Worm (Caenorhabditis elegans): Measurements from ENCODE around the gene phf-33.

The phf-33 gene

DNA sequence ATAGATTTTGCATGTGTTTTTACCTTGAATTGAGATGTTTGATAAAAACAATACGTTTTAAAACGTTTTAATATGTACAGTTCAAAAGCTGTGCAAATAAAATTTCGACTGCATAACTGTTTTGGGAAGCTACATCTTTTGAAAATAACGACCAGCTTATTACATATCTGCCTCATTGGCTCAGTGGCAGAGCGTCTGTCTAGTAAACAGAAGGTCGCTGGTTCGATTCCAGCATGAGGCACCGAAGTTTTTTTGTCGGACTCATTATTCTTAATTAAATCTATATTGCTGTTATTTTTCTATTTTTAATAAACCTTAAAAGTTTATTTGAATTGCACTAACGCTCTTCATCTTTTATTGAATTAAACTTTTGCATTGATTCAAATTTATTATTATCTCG is 14.2 kb upstream of the phf-33 start (continued):
- TF ChIP-seq aptf-2 (GFP tag; conservative IDR thresholded peaks at IDR 0.05) (no peak), let-526 (GFP tag; IDR thresholded peaks at IDR 0.05) (no peak), F55B11.4 (tag; optimal IDR thresholded peaks at IDR 0.05; ENCODE audit: borderline replicate concordance, insufficient read depth) (no peak), lin-26 (GFP tag; IDR thresholded peaks at IDR 0.05) (peak; percentile 81), F57A8.1 (GFP tag; optimal IDR thresholded peaks at IDR 0.05) (no peak), D2030.7 (GFP tag; IDR thresholded peaks at IDR 0.05) (peak; percentile 41; the same call in 1 of the 2 replicates), F23B12.7 (tag; optimal IDR thresholded peaks at IDR 0.05; ENCODE audit: insufficient read depth) (no peak), lsl-1 (GFP tag; optimal IDR thresholded peaks at IDR 0.05) (no peak), Y67H2A.10 (GFP tag; conservative IDR thresholded peaks at IDR 0.05) (no peak), nfyb-1 (GFP tag; IDR thresholded peaks at IDR 0.05) (no peak), Y95B8A.8 (GFP tag; IDR thresholded peaks at IDR 0.05) (no peak), pha-4 (tag; optimal IDR thresholded peaks at IDR 0.05) (no peak), mel-28 (tag; optimal IDR thresholded peaks at IDR 0.05; ENCODE audit: borderline replicate concordance) (no peak), F22D6.2 (tag; optimal IDR thresholded peaks at IDR 0.05) (no peak), unc-130 (GFP tag; optimal IDR thresholded peaks at IDR 0.05) (no peak), tlf-1 (GFP tag; optimal IDR thresholded peaks at IDR 0.05) (no peak), nfya-1 (tag; optimal IDR thresholded peaks at IDR 0.05; ENCODE audit: borderline replicate concordance, insufficient read depth) (no peak), him-1 (tag; optimal IDR thresholded peaks at IDR 0.05) (peak; percentile 40), C17E4.6 (GFP tag; IDR thresholded peaks at IDR 0.05) (no peak), attf-5 (GFP tag; optimal IDR thresholded peaks at IDR 0.05) (no peak), hmg-1.2 (GFP tag; IDR thresholded peaks at IDR 0.05) (0 out of 2 replicates have a peak, but pooled peaks have one; percentile 7), tbx-9 (tag; optimal IDR thresholded peaks at IDR 0.05; ENCODE audit: borderline replicate concordance) (no peak), B0035.1 (tag; optimal IDR thresholded peaks at IDR 0.05) (no peak), rpc-1 (optimal IDR thresholded peaks at IDR 0.05) (peak; percentile 79), rpc-1 (tag; optimal IDR thresholded peaks at IDR 0.05) (peak; percentile 94), egl-44 (GFP tag; IDR thresholded peaks at IDR 0.05) (no peak), repo-1 (tag; optimal IDR thresholded peaks at IDR 0.05) (no peak), die-1 (tag; optimal IDR thresholded peaks at IDR 0.05) (peak; percentile 75)

DNA sequence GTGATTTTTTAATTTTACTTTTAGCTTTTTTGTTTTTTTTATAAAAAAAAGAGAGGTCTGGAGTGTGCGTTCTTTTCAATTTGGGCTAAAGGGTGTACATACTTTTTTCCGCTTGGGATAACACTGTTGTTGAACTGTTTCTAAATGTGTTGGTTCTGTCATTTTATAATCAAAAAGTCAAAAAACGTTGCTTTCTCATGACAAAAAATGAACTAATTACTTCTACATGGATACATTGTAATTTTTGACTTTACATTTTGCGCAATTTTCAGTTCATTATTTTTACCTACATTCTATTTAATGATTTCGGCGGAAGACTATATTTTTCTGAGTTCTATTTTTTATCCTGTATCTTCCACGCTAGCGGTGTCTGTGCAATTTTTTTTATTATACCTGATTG is 12.7 kb upstream of the phf-33 start, which contains the start of gene srd-38:
srd-38 (plus strand) TSS at position 301 of the 400 bp plus-strand sequence.
- no peak for TF ChIP-seq rec-8 (tag; optimal IDR thresholded peaks at IDR 0.05)
- TF ChIP-seq ekl-4 (GFP tag; IDR thresholded peaks at IDR 0.05) = no peak
- no peak for TF ChIP-seq unc-130 (GFP tag; optimal IDR thresholded peaks at IDR 0.05)
- no peak for TF ChIP-seq Y53F4B.3 (GFP tag; IDR thresholded peaks at IDR 0.05)
- no peak for TF ChIP-seq attf-5 (GFP tag; optimal IDR thresholded peaks at IDR 0.05)
- TF ChIP-seq lin-40 (tag; optimal IDR thresholded peaks at IDR 0.05) = no peak
- TF ChIP-seq F55B11.4 (tag; optimal IDR thresholded peaks at IDR 0.05; ENCODE audit: borderline replicate concordance, insufficient read depth) = no peak
- TF ChIP-seq ztf-22 (GFP tag; optimal IDR thresholded peaks at IDR 0.05) = no peak
- no peak for TF ChIP-seq C17E4.6 (GFP tag; IDR thresholded peaks at IDR 0.05)
- no peak for TF ChIP-seq B0336.3 (GFP tag; IDR thresholded peaks at IDR 0.05)
- TF ChIP-seq ceh-100 (GFP tag; IDR thresholded peaks at IDR 0.05) = no peak
- no peak for TF ChIP-seq pha-4 (tag; optimal IDR thresholded peaks at IDR 0.05)
- TF ChIP-seq repo-1 (tag; optimal IDR thresholded peaks at IDR 0.05) = no peak
- no peak for TF ChIP-seq zim-3 (tag; optimal IDR thresholded peaks at IDR 0.05)
- no peak for TF ChIP-seq attf-6 (GFP tag; IDR thresholded peaks at IDR 0.05)
- TF ChIP-seq dox-1 (GFP tag; IDR thresholded peaks at IDR 0.05) = no peak
- TF ChIP-seq madf-10 (tag; optimal IDR thresholded peaks at IDR 0.05) = no peak
